Worm (Caenorhabditis elegans) whole organism, L3 larva: ENCODE measurements around the gene F26F4.12.

Experiments used
- fkh-10 ChIP-seq: sonication (generic microtip); optimal IDR thresholded peaks from 2 replicates; lab custom pipeline; 2017; ENCODE audit warnings: missing biosample characterization, missing genetic modification reagents, missing genetic modification characterization
- mml-1 ChIP-seq: fragments of 150-350 bp; sonication (generic microtip); optimal IDR thresholded peaks from 3 replicates; lab custom pipeline; 2014; ENCODE audit warnings: missing biosample characterization, missing genetic modification characterization
- nhr-11 ChIP-seq: fragments of 150-350 bp; optimal IDR thresholded peaks from 2 replicates; lab custom pipeline; 2014; ENCODE audit warnings: missing biosample characterization, missing genetic modification characterization
- nhr-237 ChIP-seq: fragments of 150-350 bp; optimal IDR thresholded peaks from 2 replicates; lab custom pipeline; 2014; ENCODE audit warnings: missing biosample characterization, missing genetic modification characterization
- nhr-25 ChIP-seq: sonication (generic microtip); optimal IDR thresholded peaks from 2 replicates; lab custom pipeline; 2017; ENCODE audit warnings: missing biosample characterization, missing genetic modification characterization
- nhr-28 ChIP-seq: fragments of 150-350 bp; optimal IDR thresholded peaks from 2 replicates; lab custom pipeline; 2014; ENCODE audit warnings: missing biosample characterization, missing genetic modification characterization
- snpc-4 ChIP-seq: fragments of 150-350 bp; optimal IDR thresholded peaks from 2 replicates; lab custom pipeline; 2014; ENCODE audit warnings: missing biosample characterization, missing genetic modification characterization
- unc-39 ChIP-seq: sonication (generic microtip); optimal IDR thresholded peaks from 4 replicates; lab custom pipeline; 2017; ENCODE audit warnings: missing biosample characterization, missing genetic modification characterization
- ztf-4 ChIP-seq: fragments of 150-350 bp; optimal IDR thresholded peaks from 2 replicates; lab custom pipeline; 2014; ENCODE audit warnings: missing biosample characterization, missing genetic modification characterization

- TF ChIP-seq nhr-11: no peak
- no peak for TF ChIP-seq fkh-10 (GFP tag; lab: Kevin White, UChicago)
- TF ChIP-seq snpc-4: no peak
- no peak for TF ChIP-seq nhr-237 (tag; lab: Kevin White, UChicago)
- no peak for TF ChIP-seq unc-39 (tag; lab: Kevin White, UChicago)
- no peak for TF ChIP-seq mml-1 (tag; lab: Kevin White, UChicago)
- no peak for TF ChIP-seq ztf-4 (tag; lab: Kevin White, UChicago)
- no peak for TF ChIP-seq nhr-28 (tag; lab: Kevin White, UChicago)
- no peak for TF ChIP-seq nhr-25 (tag; lab: Kevin White, UChicago)
Observed at ce11 chrIII:4881955-4882354, 27.9 kb downstream of the F26F4.12 start.
